Worm (Caenorhabditis elegans): ENCODE data around the gene F25A2.1.

F25A2.1 gene

DNA sequence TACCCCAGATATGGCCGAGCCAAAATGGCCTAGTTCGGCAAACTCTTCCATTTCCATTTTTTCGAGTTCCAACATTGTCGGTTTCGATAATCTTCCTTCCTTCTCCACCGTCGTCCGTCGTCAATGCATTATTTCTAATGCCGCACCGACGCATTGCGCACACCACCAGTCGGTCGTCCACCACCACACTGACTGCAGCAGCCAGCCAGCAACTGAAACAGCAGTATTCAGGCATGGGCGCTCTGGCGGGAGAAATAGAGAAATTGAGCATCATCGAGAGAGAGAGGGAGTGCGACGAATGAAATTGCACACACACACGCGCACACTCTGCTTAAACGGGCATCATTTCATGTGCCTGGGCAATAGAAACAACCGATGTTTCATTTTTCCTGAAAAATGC, 25.5 kb upstream of the F25A2.1 start (continued):
- TF ChIP-seq mdt-29 (GFP tag; IDR thresholded peaks at IDR 0.05) (no peak; the same call in 1 of the 2 replicates), nhr-41 (GFP tag; IDR thresholded peaks at IDR 0.05) (no peak), F49E8.2 (tag; optimal IDR thresholded peaks at IDR 0.05; ENCODE audit: borderline replicate concordance) (no peak), unc-62 (GFP tag; optimal IDR thresholded peaks at IDR 0.05 in 1 of 2) (peak in 1 of 2 experiments; percentile 57), unc-62 (tag; optimal IDR thresholded peaks at IDR 0.05) (no peak), hmg-1.1 (GFP tag; IDR thresholded peaks at IDR 0.05) (peak; percentile 75), lsy-2 (tag; optimal IDR thresholded peaks at IDR 0.05) (peak in 1 of 2 experiments; percentile 41), tra-1 (GFP tag; IDR thresholded peaks at IDR 0.05) (peak; percentile 57; the same call in 1 of the 2 replicates), nhr-11 (tag; optimal IDR thresholded peaks at IDR 0.05) (peak; percentile 54), lin-39 (tag; optimal IDR thresholded peaks at IDR 0.05) (no peak), ama-1 (optimal IDR thresholded peaks at IDR 0.05) (no peak), tag-97 (GFP tag; IDR thresholded peaks at IDR 0.05) (no peak), lin-29 (GFP tag; IDR thresholded peaks at IDR 0.05) (no peak), nhr-25 (tag; optimal IDR thresholded peaks at IDR 0.05; ENCODE audit: borderline replicate concordance, insufficient read depth) (no peak), duxl-1 (tag; optimal IDR thresholded peaks at IDR 0.05; ENCODE audit: poor library complexity) (no peak), madf-9 (GFP tag; conservative IDR thresholded peaks at IDR 0.05) (0 out of 2 replicates have a peak, but pooled peaks have one; percentile 24), ztf-11 (tag; optimal IDR thresholded peaks at IDR 0.05) (no peak), vab-7 (GFP tag; IDR thresholded peaks at IDR 0.05) (no peak), ceh-44 (GFP tag; IDR thresholded peaks at IDR 0.05) (no peak), nhr-77 (tag; optimal IDR thresholded peaks at IDR 0.05) (peak; percentile 11), arid-1 (GFP tag; conservative IDR thresholded peaks at IDR 0.05) (0 out of 2 replicates have a peak, but pooled peaks have one; percentile 20), ceh-82 (tag; optimal IDR thresholded peaks at IDR 0.05) (no peak), jun-1 (tag; optimal IDR thresholded peaks at IDR 0.05) (no peak), ZK546.5 (tag; optimal IDR thresholded peaks at IDR 0.05) (no peak), mxl-2 (GFP tag; conservative IDR thresholded peaks at IDR 0.05) (no peak), aly-2 (tag; optimal IDR thresholded peaks at IDR 0.05) (no peak), Y5F2A.4 (GFP tag; optimal IDR thresholded peaks at IDR 0.05) (no peak), hlh-11 (tag; optimal IDR thresholded peaks at IDR 0.05) (peak; percentile 78), snpc-1.2 (GFP tag; IDR thresholded peaks at IDR 0.05) (peak; percentile 28; the same call in 1 of the 2 replicates), skn-1 (tag; optimal IDR thresholded peaks at IDR 0.05) (no peak), dmd-8 (GFP tag; IDR thresholded peaks at IDR 0.05) (no peak), dmd-6 (GFP tag; IDR thresholded peaks at IDR 0.05) (peak; percentile 49), snpc-4 (tag; optimal IDR thresholded peaks at IDR 0.05) (no peak), ZK337.2 (GFP tag; IDR thresholded peaks at IDR 0.05) (no peak), mxl-3 (GFP tag; optimal IDR thresholded peaks at IDR 0.05) (peak; percentile 65), hlh-30 (tag; optimal IDR thresholded peaks at IDR 0.05; ENCODE audit: insufficient read depth) (peak; percentile 60), php-3 (GFP tag; IDR thresholded peaks at IDR 0.05) (0 out of 2 replicates have a peak, but pooled peaks have one; percentile 22), nhr-42 (GFP tag; IDR thresholded peaks at IDR 0.05) (no peak), F37D6.2 (tag; optimal IDR thresholded peaks at IDR 0.05) (peak; percentile 58), set-16 (GFP tag; IDR thresholded peaks at IDR 0.05) (peak; percentile 67), hif-1 (tag; optimal IDR thresholded peaks at IDR 0.05) (peak in 1 of 2 experiments; percentile 66), nhr-10 (tag; optimal IDR thresholded peaks at IDR 0.05) (no peak), nhr-102 (tag; optimal IDR thresholded peaks at IDR 0.05) (peak; percentile 22), lin-38 (GFP tag; IDR thresholded peaks at IDR 0.05) (peak; percentile 22; the same call in 1 of the 2 replicates), unc-130 (GFP tag; optimal IDR thresholded peaks at IDR 0.05) (no peak), D1046.2 (GFP tag; IDR thresholded peaks at IDR 0.05) (no peak), lin-15B (tag; optimal IDR thresholded peaks at IDR 0.05) (no peak), F10B5.3 (tag; optimal IDR thresholded peaks at IDR 0.05) (no peak), Y48G9A.11 (GFP tag; IDR thresholded peaks at IDR 0.05) (no peak), dve-1 (tag; optimal IDR thresholded peaks at IDR 0.05; ENCODE audit: insufficient read depth) (peak; percentile 72), zag-1 (tag; optimal IDR thresholded peaks at IDR 0.05) (no peak)

Data from whole organism, L4 larva.